Worm (Caenorhabditis elegans) whole organism, L1 larva: ENCODE results near the gene btb-6.

Source experiments
- ztf-4 ChIP-seq: fragments of 150-350 bp; optimal IDR thresholded peaks from 2 replicates; lab custom pipeline; 2014; ENCODE audit warnings: missing biosample characterization, missing genetic modification characterization

btb-6 gene

DNA sequence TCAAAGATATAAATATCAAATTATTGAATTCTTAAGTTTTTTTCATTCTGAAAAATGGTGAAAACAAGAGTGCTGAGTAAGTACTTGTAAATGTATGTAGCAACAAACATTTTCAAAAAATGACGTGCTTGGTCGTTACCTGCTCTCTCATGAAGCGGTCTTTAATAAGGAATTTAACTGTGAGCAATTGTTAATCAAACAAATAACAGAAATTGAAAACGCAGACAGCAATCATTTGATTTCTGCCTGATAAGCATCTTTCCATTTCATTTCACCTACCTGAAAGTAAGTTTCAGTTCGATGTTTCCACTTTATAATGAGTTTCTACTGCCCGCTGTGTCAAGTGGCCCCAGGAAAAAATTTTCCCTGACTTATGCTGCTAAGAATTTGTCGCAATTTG, 48.0 kb downstream of the btb-6 start, which contains the start of gene math-28:
math-28 (plus strand) TSS at position 301 of the 400 bp plus-strand sequence.
- TF ChIP-seq ztf-4 (tag; lab: Kevin White, UChicago): no peak
